Worm (Caenorhabditis elegans): ENCODE data around the gene M163.5.

M163.5 gene

ce11 chrX:14487333-14487732, 13.5 kb downstream of the M163.5 start:
- TF ChIP-seq aha-1 (tag) (peak; percentile 7), unc-130 (GFP tag; optimal IDR thresholded peaks at IDR 0.05) (no peak)

- TF ChIP-seq lir-3 (tag; optimal IDR thresholded peaks at IDR 0.05) (no peak), daf-16 (GFP tag; optimal IDR thresholded peaks at IDR 0.05) (no peak), daf-16 (tag; optimal IDR thresholded peaks at IDR 0.05) (peak; percentile 12), unc-62 (GFP tag; optimal IDR thresholded peaks at IDR 0.05 in 1 of 2) (peak in 1 of 2 experiments; percentile 71), unc-62 (tag; optimal IDR thresholded peaks at IDR 0.05) (no peak)
Observed at ce11 chrX:14487832-14488231, 14.0 kb downstream of the M163.5 start.

ce11 chrX:14489945-14490344, 16.1 kb downstream of the M163.5 start, which contains the start of gene his-24:
TSS of gene his-24 (plus strand) at chrX:14490094.
- TF ChIP-seq lin-1 (GFP tag; IDR thresholded peaks at IDR 0.05) (no peak), Y75B8A.6 (GFP tag; IDR thresholded peaks at IDR 0.05) (no peak), Y105C5A.15 (GFP tag; IDR thresholded peaks at IDR 0.05) (no peak), pqm-1 (tag; optimal IDR thresholded peaks at IDR 0.05) (peak; percentile 40), zip-2 (tag; optimal IDR thresholded peaks at IDR 0.05) (no peak), D1046.2 (GFP tag; IDR thresholded peaks at IDR 0.05) (0 out of 2 replicates have a peak, but pooled peaks have one; percentile 53), unc-62 (GFP tag; optimal IDR thresholded peaks at IDR 0.05 in 1 of 2) (no peak), unc-62 (tag; optimal IDR thresholded peaks at IDR 0.05) (no peak), rbr-2 (tag; optimal IDR thresholded peaks at IDR 0.05) (peak; percentile 59), nhr-41 (GFP tag; IDR thresholded peaks at IDR 0.05) (no peak), ceh-20 (GFP tag; IDR thresholded peaks at IDR 0.05) (no peak; the same call in none of the 2 replicates), zip-11 (GFP tag; IDR thresholded peaks at IDR 0.05) (no peak), nhr-77 (tag; optimal IDR thresholded peaks at IDR 0.05) (peak; percentile 63), ztf-11 (tag; optimal IDR thresholded peaks at IDR 0.05) (no peak), F49E8.2 (tag; optimal IDR thresholded peaks at IDR 0.05; ENCODE audit: borderline replicate concordance) (no peak), aly-2 (tag; optimal IDR thresholded peaks at IDR 0.05) (no peak), ceh-32 (tag; optimal IDR thresholded peaks at IDR 0.05; ENCODE audit: poor library complexity) (no peak), T26A8.4 (GFP tag; IDR thresholded peaks at IDR 0.05) (peak; percentile 54), saeg-2 (GFP tag; IDR thresholded peaks at IDR 0.05) (no peak), mdt-29 (GFP tag; IDR thresholded peaks at IDR 0.05) (no peak), attf-4 (tag; optimal IDR thresholded peaks at IDR 0.05) (no peak), daf-8 (GFP tag; IDR thresholded peaks at IDR 0.05) (no peak), nhr-42 (GFP tag; IDR thresholded peaks at IDR 0.05) (peak; percentile 59; the same call in 1 of the 2 replicates), Y48G9A.11 (GFP tag; IDR thresholded peaks at IDR 0.05) (no peak), hlh-11 (tag; optimal IDR thresholded peaks at IDR 0.05) (peak; percentile 70), madf-5 (GFP tag; IDR thresholded peaks at IDR 0.05) (no peak), tra-1 (GFP tag; IDR thresholded peaks at IDR 0.05) (peak; percentile 73), fkh-10 (GFP tag; optimal IDR thresholded peaks at IDR 0.05) (peak; percentile 6), duxl-1 (tag; optimal IDR thresholded peaks at IDR 0.05; ENCODE audit: poor library complexity) (peak; percentile 33), ces-1 (GFP tag; optimal IDR thresholded peaks at IDR 0.05) (no peak), php-3 (GFP tag; IDR thresholded peaks at IDR 0.05) (peak; percentile 65), nhr-102 (tag; optimal IDR thresholded peaks at IDR 0.05) (peak; percentile 45), mxl-3 (GFP tag; optimal IDR thresholded peaks at IDR 0.05) (peak; percentile 56), hmg-1.1 (GFP tag; IDR thresholded peaks at IDR 0.05) (peak; percentile 79), nhr-48 (tag; optimal IDR thresholded peaks at IDR 0.05) (peak; percentile 8), unc-39 (tag; optimal IDR thresholded peaks at IDR 0.05) (no peak), lin-29 (GFP tag; IDR thresholded peaks at IDR 0.05) (no peak), sdz-12 (GFP tag; optimal IDR thresholded peaks at IDR 0.05) (no peak), T20F7.1 (GFP tag; optimal IDR thresholded peaks at IDR 0.05) (no peak), mxl-2 (GFP tag; conservative IDR thresholded peaks at IDR 0.05) (0 out of 2 replicates have a peak, but pooled peaks have one; percentile 40), dve-1 (tag; optimal IDR thresholded peaks at IDR 0.05; ENCODE audit: insufficient read depth) (peak; percentile 81), ama-1 (optimal IDR thresholded peaks at IDR 0.05) (peak; percentile 83), lin-13 (GFP tag; optimal IDR thresholded peaks at IDR 0.05) (peak; percentile 25), F26F4.8 (GFP tag; conservative IDR thresholded peaks at IDR 0.05) (no peak)
